Worm (Caenorhabditis elegans) whole organism, midembryonic: ENCODE data around the gene C07E3.3.

ENCODE experiments used
- T22C8.4 ChIP-seq: fragments of 200-800 bp; sonication (Bioruptor generic); IDR thresholded peaks from 2 replicates; pipeline ENCODE4 v1.3.6; 2022; ENCODE audit warnings: missing genetic modification characterization, missing compliant biosample characterization
- cog-1 ChIP-seq: sonication (generic microtip); optimal IDR thresholded peaks from 2 replicates; lab custom pipeline; 2016; ENCODE audit warnings: missing genetic modification characterization, missing compliant biosample characterization
- flt-1 ChIP-seq: fragments of 200-800 bp; sonication (Bioruptor generic); IDR thresholded peaks from 2 replicates; pipeline ENCODE4 v1.3.6; 2022; ENCODE audit warnings: missing genetic modification characterization, missing compliant biosample characterization
- med-1 ChIP-seq: sonication (generic microtip); optimal IDR thresholded peaks from 2 replicates; lab custom pipeline; 2017; ENCODE audit warnings: missing genetic modification characterization, mild to moderate bottlenecking, missing compliant biosample characterization, antibody characterized with exemption, missing genetic modification reagents; ENCODE audit not compliant: insufficient read depth
- ref-1 ChIP-seq: fragments of 200-800 bp; sonication (Bioruptor generic); conservative IDR thresholded peaks from 2 replicates; pipeline ENCODE4 v1.3.6; 2022; ENCODE audit warnings: missing genetic modification reagents, missing genetic modification characterization, missing compliant biosample characterization
- tab-1 ChIP-seq: fragments of 200-800 bp; sonication (Bioruptor generic); IDR thresholded peaks from 2 replicates; pipeline ENCODE4 v1.3.6; 2022; ENCODE audit warnings: missing genetic modification characterization, missing compliant biosample characterization
- ztf-23 ChIP-seq: fragments of 200-800 bp; sonication (Bioruptor generic); IDR thresholded peaks from 2 replicates; pipeline ENCODE4 v1.3.6; 2022; ENCODE audit warnings: missing genetic modification reagents, missing genetic modification characterization, missing compliant biosample characterization
- ztf-29 ChIP-seq: fragments of 200-800 bp; sonication (Bioruptor generic); IDR thresholded peaks from 2 replicates; pipeline ENCODE4 v1.3.6; 2022; ENCODE audit warnings: missing genetic modification reagents, missing genetic modification characterization, missing compliant biosample characterization

DNA sequence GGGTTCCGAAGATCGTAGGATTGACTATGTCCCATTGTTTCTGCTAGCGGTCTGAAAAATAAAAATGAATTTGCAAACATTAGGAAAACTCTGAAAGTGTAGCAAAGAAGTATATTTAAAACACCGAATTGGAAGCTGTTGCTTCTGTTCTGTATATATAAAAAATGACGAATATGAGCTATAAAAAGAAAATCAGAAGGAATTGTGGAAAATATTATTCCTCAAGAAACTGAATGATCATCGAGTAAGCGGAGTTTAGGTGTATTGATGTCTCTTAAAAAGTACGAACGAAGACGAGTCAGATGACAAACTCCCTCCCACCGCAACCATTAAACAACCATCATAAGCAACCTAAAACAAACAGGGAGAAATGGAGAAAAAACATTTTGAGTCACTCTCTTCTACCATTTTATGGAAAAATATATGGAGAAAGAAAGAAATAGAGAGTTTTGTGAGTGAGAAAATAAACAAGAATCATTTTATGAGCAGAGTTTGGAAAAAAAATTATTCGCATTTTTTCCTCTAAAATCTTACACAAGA, at the start of gene C07E3.3:
- TF ChIP-seq ztf-29 (GFP tag; lab: Robert Waterston, UW) (no peak), med-1 (GFP tag; lab: Kevin White, UChicago) (no peak), T22C8.4 (GFP tag; lab: Robert Waterston, UW) (no peak), ref-1 (GFP tag; lab: Robert Waterston, UW) (no peak), tab-1 (no peak), ztf-23 (GFP tag; lab: Robert Waterston, UW) (no peak), flt-1 (GFP tag; lab: Robert Waterston, UW) (no peak), cog-1 (tag; lab: Kevin White, UChicago) (no peak)
